Worm (Caenorhabditis elegans) whole organism, mixed stage, embryonic: Measurements from ENCODE around the gene srd-36.

Source experiments
- M03D4.4 ChIP-seq: sonication (generic microtip); optimal IDR thresholded peaks from 2 replicates; lab custom pipeline; 2017; ENCODE audit warnings: mild to moderate bottlenecking, missing genetic modification characterization, missing compliant biosample characterization
- bed-3 ChIP-seq: fragments of 200-800 bp; sonication (Bioruptor generic); optimal IDR thresholded peaks from 3 replicates; lab custom pipeline; 2018; ENCODE audit warnings: mild to moderate bottlenecking, missing genetic modification characterization, moderate library complexity, missing compliant biosample characterization
- blmp-1 ChIP-seq: fragments of 150-350 bp; optimal IDR thresholded peaks from 2 replicates; lab custom pipeline; 2014; ENCODE audit warnings: missing biosample characterization, missing genetic modification characterization
- ceh-39 ChIP-seq: fragments of 150-350 bp; optimal IDR thresholded peaks from 2 replicates; lab custom pipeline; 2014; ENCODE audit warnings: missing biosample characterization, missing genetic modification characterization
- ceh-43 ChIP-seq: fragments of 200-800 bp; sonication (Bioruptor generic); optimal IDR thresholded peaks from 2 replicates; lab custom pipeline; 2018; ENCODE audit warnings: mild to moderate bottlenecking, missing genetic modification characterization, moderate library complexity, missing compliant biosample characterization
- ceh-83 ChIP-seq: fragments of 200-800 bp; sonication (Bioruptor generic); optimal IDR thresholded peaks from 2 replicates; lab custom pipeline; 2018; ENCODE audit warnings: mild to moderate bottlenecking, missing genetic modification characterization, missing compliant biosample characterization
- cnd-1 ChIP-seq: fragments of 200-800 bp; sonication (Bioruptor generic); optimal IDR thresholded peaks from 2 replicates; lab custom pipeline; 2018; ENCODE audit warnings: mild to moderate bottlenecking, missing genetic modification characterization, missing compliant biosample characterization
- drap-1 ChIP-seq: fragments of 200-800 bp; sonication (Bioruptor generic); optimal IDR thresholded peaks from 3 replicates; lab custom pipeline; 2018; ENCODE audit warnings: mild to moderate bottlenecking, missing genetic modification characterization, missing compliant biosample characterization
- elt-1 ChIP-seq: sonication (generic microtip); optimal IDR thresholded peaks from 2 replicates; lab custom pipeline; 2017; ENCODE audit warnings: missing genetic modification characterization, mild to moderate bottlenecking, missing compliant biosample characterization, antibody characterized with exemption, moderate library complexity, borderline replicate concordance; ENCODE audit not compliant: insufficient read depth
- elt-3 ChIP-seq: fragments of 150-350 bp; optimal IDR thresholded peaks from 2 replicates; lab custom pipeline; 2014; ENCODE audit warnings: missing biosample characterization, missing genetic modification characterization
- flh-1 ChIP-seq: fragments of 200-800 bp; sonication (Bioruptor generic); optimal IDR thresholded peaks from 2 replicates; lab custom pipeline; 2018; ENCODE audit warnings: mild to moderate bottlenecking, missing genetic modification characterization, moderate library complexity, missing compliant biosample characterization
- ham-2 ChIP-seq: fragments of 200-800 bp; sonication (Bioruptor generic); optimal IDR thresholded peaks from 2 replicates; lab custom pipeline; 2018; ENCODE audit warnings: mild to moderate bottlenecking, missing genetic modification characterization, missing compliant biosample characterization
- lin-13 ChIP-seq: fragments of 150-350 bp; optimal IDR thresholded peaks from 2 replicates; lab custom pipeline; 2014; ENCODE audit warnings: missing biosample characterization, missing genetic modification characterization
- lin-32 ChIP-seq: fragments of 200-800 bp; sonication (Bioruptor generic); optimal IDR thresholded peaks from 2 replicates; lab custom pipeline; 2018; ENCODE audit warnings: mild to moderate bottlenecking, missing genetic modification characterization, missing compliant biosample characterization
- lsy-2 ChIP-seq: fragments of 150-350 bp; optimal IDR thresholded peaks from 2 replicates; lab custom pipeline; 2014; ENCODE audit warnings: missing biosample characterization, missing genetic modification characterization
- mab-5 ChIP-seq: fragments of 150-350 bp; optimal IDR thresholded peaks from 2 replicates; lab custom pipeline; 2014; ENCODE audit warnings: missing biosample characterization, missing genetic modification characterization
- mep-1 ChIP-seq: fragments of 150-350 bp; optimal IDR thresholded peaks from 2 replicates; lab custom pipeline; 2017; ENCODE audit warnings: missing biosample characterization, missing genetic modification reagents, missing genetic modification characterization, inconsistent platforms
- mls-2 ChIP-seq: sonication (generic microtip); optimal IDR thresholded peaks from 2 replicates; lab custom pipeline; 2016; ENCODE audit warnings: mild to moderate bottlenecking, missing genetic modification characterization, moderate library complexity, missing compliant biosample characterization
- nhr-12 ChIP-seq: fragments of 150-350 bp; optimal IDR thresholded peaks from 2 replicates; lab custom pipeline; 2014; ENCODE audit warnings: missing biosample characterization, missing genetic modification characterization
- nhr-2 ChIP-seq: fragments of 150-350 bp; optimal IDR thresholded peaks from 2 replicates; lab custom pipeline; 2014; ENCODE audit warnings: missing biosample characterization, missing genetic modification characterization
- nhr-237 ChIP-seq: fragments of 150-350 bp; optimal IDR thresholded peaks from 2 replicates; lab custom pipeline; 2014; ENCODE audit warnings: missing biosample characterization, missing genetic modification characterization
- nhr-76 ChIP-seq: sonication (generic microtip); optimal IDR thresholded peaks from 2 replicates; lab custom pipeline; 2017; ENCODE audit warnings: missing biosample characterization, missing genetic modification characterization
- pha-4 ChIP-seq: fragments of 150-350 bp; optimal IDR thresholded peaks from 2 replicates; lab custom pipeline; 2018; ENCODE audit warnings: missing biosample characterization, missing genetic modification reagents, missing genetic modification characterization
- sem-2 ChIP-seq: fragments of 200-800 bp; sonication (Bioruptor generic); optimal IDR thresholded peaks from 2 replicates; lab custom pipeline; 2018; ENCODE audit warnings: mild to moderate bottlenecking, missing genetic modification characterization, missing compliant biosample characterization
- sptf-1 ChIP-seq: sonication (generic microtip); optimal IDR thresholded peaks from 2 replicates; lab custom pipeline; 2017; ENCODE audit warnings: mild to moderate bottlenecking, missing genetic modification characterization, moderate library complexity, missing compliant biosample characterization
- tbx-8 ChIP-seq: fragments of 200-800 bp; sonication (Bioruptor generic); optimal IDR thresholded peaks from 2 replicates; lab custom pipeline; 2018; ENCODE audit warnings: mild to moderate bottlenecking, missing genetic modification characterization, moderate library complexity, missing compliant biosample characterization
- unc-120 ChIP-seq: sonication (generic microtip); optimal IDR thresholded peaks from 2 replicates; lab custom pipeline; 2017; ENCODE audit warnings: missing genetic modification characterization, missing compliant biosample characterization; ENCODE audit not compliant: poor library complexity, severe bottlenecking
- unc-39 ChIP-seq: fragments of 150-350 bp; optimal IDR thresholded peaks from 2 replicates; lab custom pipeline; 2014; ENCODE audit warnings: missing biosample characterization, missing genetic modification characterization
- unc-62 ChIP-seq: fragments of 150-350 bp; optimal IDR thresholded peaks from 2 replicates; lab custom pipeline; 2014; ENCODE audit warnings: missing biosample characterization, missing genetic modification reagents, missing genetic modification characterization
- zip-8 ChIP-seq: fragments of 150-350 bp; optimal IDR thresholded peaks from 2 replicates; lab custom pipeline; 2014; ENCODE audit warnings: missing biosample characterization, missing genetic modification characterization
- ztf-11 ChIP-seq: fragments of 150-350 bp; optimal IDR thresholded peaks from 2 replicates; lab custom pipeline; 2014; ENCODE audit warnings: missing biosample characterization, missing genetic modification characterization

The srd-36 gene

ce11 chrX:13288715-13289114 lies 5.9 kb downstream of the srd-36 start, which contains the start of gene R04D3.4:
R04D3.4 (minus strand) TSS chrX:13288815.
- TF ChIP-seq ceh-83 (GFP tag; lab: Kevin White, UChicago), result no peak
- no peak for TF ChIP-seq bed-3 (GFP tag; lab: Kevin White, UChicago)
- no peak for TF ChIP-seq elt-3 (tag; lab: Kevin White, UChicago)
- no peak for TF ChIP-seq nhr-2
- TF ChIP-seq ceh-39, result no peak
- no peak for TF ChIP-seq mls-2

ce11 chrX:13286533-13286932 lies 8.0 kb downstream of the srd-36 start, which contains the start of gene R04D3.2:
R04D3.2 (minus strand) TSS chrX:13286633.
- TF ChIP-seq ceh-83 (GFP tag; lab: Kevin White, UChicago) (no peak), ceh-43 (no peak), cnd-1 (tag; lab: Kevin White, UChicago) (no peak), nhr-2 (no peak), ztf-11 (tag; lab: Kevin White, UChicago) (no peak), mab-5 (no peak), pha-4 (no peak), lsy-2 (tag; lab: Kevin White, UChicago) (no peak), ham-2 (no peak), zip-8 (no peak), tbx-8 (GFP tag; lab: Kevin White, UChicago) (no peak), lin-13 (no peak), blmp-1 (tag; lab: Kevin White, UChicago) (no peak), M03D4.4 (tag; lab: Kevin White, UChicago) (no peak)

- TF ChIP-seq sptf-1 (tag; lab: Kevin White, UChicago), result no peak
- TF ChIP-seq drap-1, result no peak
- TF ChIP-seq M03D4.4 (tag; lab: Kevin White, UChicago), result no peak
- no peak for TF ChIP-seq blmp-1 (tag; lab: Kevin White, UChicago)
- TF ChIP-seq unc-120, result no peak
- no peak for TF ChIP-seq ceh-83 (GFP tag; lab: Kevin White, UChicago)
- no peak for TF ChIP-seq ham-2
- TF ChIP-seq pha-4, result no peak
Observed at ce11 chrX:13284618-13285017, 10.0 kb downstream of the srd-36 start.

ce11 chrX:13284091-13284490 lies 10.5 kb downstream of the srd-36 start, which contains the start of gene cyp-14A4:
cyp-14A4 (minus strand) TSS chrX:13284197.
- no peak for TF ChIP-seq ham-2
- TF ChIP-seq nhr-76 (tag; lab: Kevin White, UChicago), result no peak
- TF ChIP-seq nhr-2, result no peak
- TF ChIP-seq lsy-2 (tag; lab: Kevin White, UChicago), result no peak
- TF ChIP-seq mab-5, result no peak
- TF ChIP-seq nhr-12, result no peak
- TF ChIP-seq ceh-39, result no peak
- TF ChIP-seq elt-1, result no peak
- no peak for TF ChIP-seq mep-1 (tag; lab: Kevin White, UChicago)
- no peak for TF ChIP-seq ceh-43
- no peak for TF ChIP-seq cnd-1 (tag; lab: Kevin White, UChicago)
- TF ChIP-seq blmp-1 (tag; lab: Kevin White, UChicago), result no peak
- no peak for TF ChIP-seq mls-2
- no peak for TF ChIP-seq lin-32 (GFP tag; lab: Kevin White, UChicago)
- TF ChIP-seq sptf-1 (tag; lab: Kevin White, UChicago), result no peak
- no peak for TF ChIP-seq M03D4.4 (tag; lab: Kevin White, UChicago)
- TF ChIP-seq sem-2 (GFP tag; lab: Kevin White, UChicago), result no peak
- no peak for TF ChIP-seq unc-62 (GFP tag; lab: Kevin White, UChicago)
- no peak for TF ChIP-seq lin-13

- TF ChIP-seq lsy-2 (tag; lab: Kevin White, UChicago) (no peak), elt-1 (no peak), cnd-1 (tag; lab: Kevin White, UChicago) (no peak), unc-39 (tag; lab: Kevin White, UChicago) (no peak), unc-120 (no peak), lin-13 (no peak), flh-1 (GFP tag; lab: Kevin White, UChicago) (no peak), nhr-2 (no peak), ceh-39 (no peak), ceh-43 (no peak), sem-2 (GFP tag; lab: Kevin White, UChicago) (no peak), zip-8 (no peak), nhr-76 (tag; lab: Kevin White, UChicago) (no peak), nhr-237 (no peak), elt-3 (tag; lab: Kevin White, UChicago) (no peak)
- TF ChIP-seq, all 35 proteins: peak for 0
Observed at ce11 chrX:13283462-13283861, 11.1 kb downstream of the srd-36 start.
